Fruit fly (Drosophila melanogaster) Kc167 (cell line): ENCODE data around the gene kay.

Source experiments
- Sin3A ChIP-seq: fragments of >200 bp; optimal IDR thresholded peaks from 2 replicates; lab custom pipeline; 2018; ENCODE audit warnings: missing external identifiers
- h ChIP-seq: fragments of >200 bp; optimal IDR thresholded peaks from 3 replicates; lab custom pipeline; 2018; ENCODE audit warnings: missing external identifiers
- psq ChIP-seq: fragments of >200 bp; optimal IDR thresholded peaks from 2 replicates; lab custom pipeline; 2017; ENCODE audit warnings: missing external identifiers

- no peak for TF ChIP-seq h (lab: Kevin White, UChicago)
- no peak for TF ChIP-seq Sin3A
- no peak for TF ChIP-seq psq (lab: Kevin White, UChicago)
These were observed 13.1 kb downstream of the kay start for dm6 chr3R:29778985-29779298.
